Worm (Caenorhabditis elegans): ENCODE data around the gene ric-3.
A peak's percentile ranks its signal among the peaks of the same experiment; 100 is the strongest.

The ric-3 gene

ce11 chrIV:7845585-7845984 lies 27.5 kb downstream of the ric-3 start (continued):
- TF ChIP-seq ceh-6 (GFP tag; optimal IDR thresholded peaks at IDR 0.05): peak; percentile 55
- no peak for TF ChIP-seq K02D7.2 (tag; optimal IDR thresholded peaks at IDR 0.05)
- no peak for TF ChIP-seq ttx-3 (tag; optimal IDR thresholded peaks at IDR 0.05)
- peak; percentile 1 for TF ChIP-seq ahr-1 (tag; optimal IDR thresholded peaks at IDR 0.05)
- peak; percentile 67 for TF ChIP-seq pros-1 (tag; optimal IDR thresholded peaks at IDR 0.05)
- no peak for TF ChIP-seq dve-1 (tag; optimal IDR thresholded peaks at IDR 0.05)
- no peak for TF ChIP-seq pag-3 (tag; optimal IDR thresholded peaks at IDR 0.05; ENCODE audit: borderline replicate concordance)
- TF ChIP-seq ceh-31 (tag; optimal IDR thresholded peaks at IDR 0.05): peak; percentile 85
- TF ChIP-seq ets-4 (tag; optimal IDR thresholded peaks at IDR 0.05): peak; percentile 2
- TF ChIP-seq tbx-7 (tag; optimal IDR thresholded peaks at IDR 0.05): peak; percentile 36
- TF ChIP-seq ceh-34 (tag; optimal IDR thresholded peaks at IDR 0.05): peak; percentile 77
- no peak for TF ChIP-seq K09A11.1 (tag; optimal IDR thresholded peaks at IDR 0.05; ENCODE audit: insufficient read depth)
- no peak for TF ChIP-seq nhr-232 (tag; optimal IDR thresholded peaks at IDR 0.05)
- no peak for TF ChIP-seq hlh-13 (GFP tag; optimal IDR thresholded peaks at IDR 0.05)
- TF ChIP-seq pat-9 (tag; optimal IDR thresholded peaks at IDR 0.05): peak; percentile 4
- TF ChIP-seq C38D4.7 (GFP tag; optimal IDR thresholded peaks at IDR 0.05): peak; percentile 12
- peak; percentile 84 for TF ChIP-seq ceh-18 (tag; optimal IDR thresholded peaks at IDR 0.05)
- peak; percentile 1 for TF ChIP-seq ceh-30 (tag; optimal IDR thresholded peaks at IDR 0.05)
- peak; percentile 42 for TF ChIP-seq elt-2 (tag; optimal IDR thresholded peaks at IDR 0.05)
- TF ChIP-seq C08G9.2 (tag; optimal IDR thresholded peaks at IDR 0.05): peak; percentile 51
- TF ChIP-seq fkh-10 (GFP tag; optimal IDR thresholded peaks at IDR 0.05): no peak
- TF ChIP-seq ceh-22 (tag; optimal IDR thresholded peaks at IDR 0.05): peak; percentile 64
- no peak for TF ChIP-seq mec-3 (tag; optimal IDR thresholded peaks at IDR 0.05; ENCODE audit: borderline replicate concordance)
- TF ChIP-seq unc-86 (tag; optimal IDR thresholded peaks at IDR 0.05): no peak
- TF ChIP-seq T23F11.4 (GFP tag; optimal IDR thresholded peaks at IDR 0.05): peak; percentile 32
- TF ChIP-seq tbx-2 (tag; optimal IDR thresholded peaks at IDR 0.05): peak; percentile 81
- TF ChIP-seq ceh-14 (tag; optimal IDR thresholded peaks at IDR 0.05): peak; percentile 44
- TF ChIP-seq hlh-6 (tag; optimal IDR thresholded peaks at IDR 0.05): peak; percentile 67
- TF ChIP-seq ama-1 (optimal IDR thresholded peaks at IDR 0.05): no peak
- TF ChIP-seq sdc-2 (tag; optimal IDR thresholded peaks at IDR 0.05): peak; percentile 43
- TF ChIP-seq ceh-24 (tag; optimal IDR thresholded peaks at IDR 0.05): no peak
- TF ChIP-seq nfya-1 (tag; optimal IDR thresholded peaks at IDR 0.05): peak; percentile 84
- TF ChIP-seq Y22D7AL.16 (tag; optimal IDR thresholded peaks at IDR 0.05): no peak
- peak; percentile 14 for TF ChIP-seq zip-5 (tag; optimal IDR thresholded peaks at IDR 0.05)
- TF ChIP-seq ceh-9 (tag; optimal IDR thresholded peaks at IDR 0.05): no peak
- no peak for TF ChIP-seq ztf-16 (tag; optimal IDR thresholded peaks at IDR 0.05)
- no peak for TF ChIP-seq nhr-11 (tag; optimal IDR thresholded peaks at IDR 0.05)
- peak; percentile 39 for TF ChIP-seq syd-9 (tag; optimal IDR thresholded peaks at IDR 0.05)
- TF ChIP-seq unc-42 (tag; optimal IDR thresholded peaks at IDR 0.05): peak; percentile 33
- TF ChIP-seq eyg-1 (tag; optimal IDR thresholded peaks at IDR 0.05): no peak
- no peak for TF ChIP-seq odd-2 (tag; optimal IDR thresholded peaks at IDR 0.05)
- peak; percentile 9 for TF ChIP-seq pqm-1 (tag; optimal IDR thresholded peaks at IDR 0.05)
- TF ChIP-seq unc-55 (GFP tag; optimal IDR thresholded peaks at IDR 0.05): peak; percentile 80
- no peak for TF ChIP-seq hlh-15 (tag; optimal IDR thresholded peaks at IDR 0.05)
- TF ChIP-seq hlh-30 (tag; optimal IDR thresholded peaks at IDR 0.05; ENCODE audit: insufficient read depth): peak; percentile 17
- no peak for TF ChIP-seq pha-2 (tag; optimal IDR thresholded peaks at IDR 0.05)
- TF ChIP-seq F13H6.1 (tag; optimal IDR thresholded peaks at IDR 0.05): peak; percentile 59
- peak; percentile 0 for TF ChIP-seq lim-6 (tag; optimal IDR thresholded peaks at IDR 0.05)
